Worm (Caenorhabditis elegans) whole organism, L2 larva: Measurements from ENCODE around the gene nuc-1.
A peak's percentile ranks its signal among the peaks of the same experiment; 100 is the strongest.

Source experiments
- aly-2 ChIP-seq: fragments of 150-350 bp; optimal IDR thresholded peaks from 2 replicates; lab custom pipeline; 2014; ENCODE audit warnings: missing biosample characterization, missing genetic modification characterization
- blmp-1 ChIP-seq: sonication (generic microtip); optimal IDR thresholded peaks from 2 replicates; lab custom pipeline; 2017; ENCODE audit warnings: missing genetic modification characterization, mild to moderate bottlenecking, missing compliant biosample characterization, antibody characterized with exemption, moderate library complexity; ENCODE audit not compliant: insufficient read depth
- ceh-82 ChIP-seq: fragments of 150-350 bp; optimal IDR thresholded peaks from 2 replicates; lab custom pipeline; 2014; ENCODE audit warnings: missing biosample characterization, missing genetic modification characterization
- dmd-4 ChIP-seq: sonication (generic microtip); optimal IDR thresholded peaks from 2 replicates; lab custom pipeline; 2017; ENCODE audit warnings: missing biosample characterization, missing genetic modification characterization
- egl-27 ChIP-seq: sonication (generic microtip); optimal IDR thresholded peaks from 3 replicates; lab custom pipeline; 2017; ENCODE audit warnings: missing biosample characterization, missing genetic modification reagents, missing genetic modification characterization
- elt-1 ChIP-seq: fragments of 150-350 bp; optimal IDR thresholded peaks from 2 replicates; lab custom pipeline; 2014; ENCODE audit warnings: missing biosample characterization, missing genetic modification characterization
- lin-11 ChIP-seq: fragments of 150-350 bp; sonication (generic microtip); optimal IDR thresholded peaks from 2 replicates; lab custom pipeline; 2014; ENCODE audit warnings: missing biosample characterization, missing genetic modification characterization, inconsistent platforms, mixed read lengths
- lin-39 ChIP-seq: fragments of 150-350 bp; optimal IDR thresholded peaks from 2 replicates; lab custom pipeline; 2014; ENCODE audit warnings: missing biosample characterization, missing genetic modification reagents, missing genetic modification characterization
- nhr-10 ChIP-seq: sonication (generic microtip); optimal IDR thresholded peaks from 2 replicates; lab custom pipeline; 2017; ENCODE audit warnings: missing biosample characterization, missing genetic modification characterization
- nhr-23 ChIP-seq: fragments of 150-350 bp; optimal IDR thresholded peaks from 2 replicates; lab custom pipeline; 2014; ENCODE audit warnings: missing biosample characterization, missing genetic modification reagents, missing genetic modification characterization
- nhr-237 ChIP-seq: fragments of 150-350 bp; optimal IDR thresholded peaks from 2 replicates; lab custom pipeline; 2014; ENCODE audit warnings: missing biosample characterization, missing genetic modification characterization
- nhr-25 ChIP-seq: fragments of 150-350 bp; sonication (generic microtip); optimal IDR thresholded peaks from 3 replicates; lab custom pipeline; 2014; ENCODE audit warnings: missing biosample characterization, missing genetic modification characterization
- unc-39 ChIP-seq: fragments of 150-350 bp; optimal IDR thresholded peaks from 2 replicates; lab custom pipeline; 2014; ENCODE audit warnings: missing biosample characterization, missing genetic modification characterization
- unc-62 ChIP-seq: fragments of 150-350 bp; optimal IDR thresholded peaks from 2 replicates; lab custom pipeline; 2014; ENCODE audit warnings: missing biosample characterization, missing genetic modification reagents, missing genetic modification characterization

DNA sequence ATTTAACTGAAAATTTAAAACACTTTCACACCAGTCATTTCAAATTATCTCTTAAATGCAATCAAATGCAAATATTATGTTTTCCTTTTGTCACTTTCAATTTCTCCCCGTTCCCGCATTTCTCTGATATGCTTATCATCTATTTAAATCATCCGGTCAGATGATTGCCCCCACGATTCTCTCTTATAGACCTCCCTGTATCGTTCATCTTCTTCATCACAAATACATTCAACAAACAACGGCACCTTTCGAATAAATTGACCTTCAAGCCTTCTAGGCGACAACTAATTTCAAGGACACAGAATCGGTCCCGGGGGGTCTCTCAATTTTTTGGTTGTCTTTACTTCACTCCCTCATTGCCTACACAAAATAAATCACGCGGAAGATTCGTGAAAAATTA is 9.2 kb downstream of the nuc-1 start:
- TF ChIP-seq nhr-10 (tag; lab: Kevin White, UChicago), result no peak
- no peak for TF ChIP-seq unc-62
- TF ChIP-seq nhr-25, result peak; percentile 96
- TF ChIP-seq lin-11 (tag; lab: Kevin White, UChicago), result no peak
- peak; percentile 98 for TF ChIP-seq blmp-1 (tag; lab: Kevin White, UChicago)
- no peak for TF ChIP-seq aly-2 (tag; lab: Kevin White, UChicago)
- peak; percentile 74 for TF ChIP-seq egl-27 (tag; lab: Kevin White, UChicago)
- no peak for TF ChIP-seq ceh-82 (tag; lab: Kevin White, UChicago)
- no peak for TF ChIP-seq elt-1 (tag; lab: Kevin White, UChicago)
- no peak for TF ChIP-seq unc-39 (tag; lab: Kevin White, UChicago)
- no peak for TF ChIP-seq nhr-237 (tag; lab: Kevin White, UChicago)
- no peak for TF ChIP-seq dmd-4 (tag; lab: Kevin White, UChicago)
- TF ChIP-seq lin-39, result no peak
- no peak for TF ChIP-seq nhr-23 (tag; lab: Kevin White, UChicago)
